Worm (Caenorhabditis elegans) whole organism, L3 larva: ENCODE results near the gene chat-1.

Source experiments
- R02D3.7 ChIP-seq: fragments of 150-350 bp; optimal IDR thresholded peaks from 2 replicates; lab custom pipeline; 2014; ENCODE audit warnings: missing biosample characterization, missing genetic modification characterization
- ZK546.5 ChIP-seq: sonication (generic microtip); optimal IDR thresholded peaks from 2 replicates; lab custom pipeline; 2017; ENCODE audit warnings: missing biosample characterization, missing genetic modification characterization
- aly-2 ChIP-seq: fragments of 150-350 bp; optimal IDR thresholded peaks from 2 replicates; lab custom pipeline; 2014; ENCODE audit warnings: missing biosample characterization, missing genetic modification characterization
- ama-1 ChIP-seq: fragments of 150-350 bp; optimal IDR thresholded peaks from 2 replicates; lab custom pipeline; 2018
- ceh-28 ChIP-seq: fragments of 150-350 bp; optimal IDR thresholded peaks from 2 replicates; lab custom pipeline; 2014; ENCODE audit warnings: missing biosample characterization, missing genetic modification reagents, missing genetic modification characterization
- ceh-82 ChIP-seq: fragments of 150-350 bp; optimal IDR thresholded peaks from 2 replicates; lab custom pipeline; 2014; ENCODE audit warnings: missing biosample characterization, missing genetic modification characterization
- daf-12 ChIP-seq: fragments of 150-350 bp; optimal IDR thresholded peaks from 2 replicates; lab custom pipeline; 2014; ENCODE audit warnings: missing biosample characterization, missing genetic modification reagents, missing genetic modification characterization
- egl-5 ChIP-seq: fragments of 150-350 bp; optimal IDR thresholded peaks from 2 replicates; lab custom pipeline; 2017; ENCODE audit warnings: missing biosample characterization, missing genetic modification reagents, missing genetic modification characterization, inconsistent platforms
- elt-1 ChIP-seq: fragments of 150-350 bp; optimal IDR thresholded peaks from 2 replicates; lab custom pipeline; 2014; ENCODE audit warnings: missing biosample characterization, missing genetic modification characterization
- elt-2 ChIP-seq: sonication (generic microtip); optimal IDR thresholded peaks from 2 replicates; lab custom pipeline; 2016; ENCODE audit warnings: missing genetic modification reagents, mild to moderate bottlenecking, missing genetic modification characterization, missing compliant biosample characterization
- elt-3 ChIP-seq, 3 experiments: fragments of 150-350 bp in 1 of 3; sonication (generic microtip) in 2 of 3; optimal IDR thresholded peaks; 2 replicates in 2 of 3; 4 replicates in 1 of 3; lab custom pipeline; 2014 to 2017; ENCODE audit warnings: missing biosample characterization in 3 of 3, missing genetic modification characterization in 3 of 3
- eor-1 ChIP-seq, 2 experiments: fragments of 150-350 bp; optimal IDR thresholded peaks; 2 replicates each; lab custom pipeline; 2014 to 2018; ENCODE audit warnings: missing biosample characterization in 2 of 2, missing genetic modification characterization in 2 of 2
- fkh-10 ChIP-seq: sonication (generic microtip); optimal IDR thresholded peaks from 2 replicates; lab custom pipeline; 2017; ENCODE audit warnings: missing biosample characterization, missing genetic modification reagents, missing genetic modification characterization
- fkh-2 ChIP-seq: fragments of 150-350 bp; optimal IDR thresholded peaks from 2 replicates; lab custom pipeline; 2014; ENCODE audit warnings: missing biosample characterization, missing genetic modification reagents, missing genetic modification characterization
- hmg-11 ChIP-seq: sonication (generic microtip); optimal IDR thresholded peaks from 2 replicates; lab custom pipeline; 2016; ENCODE audit warnings: missing genetic modification characterization, missing compliant biosample characterization
- jun-1 ChIP-seq: fragments of 150-350 bp; optimal IDR thresholded peaks from 2 replicates; lab custom pipeline; 2014; ENCODE audit warnings: missing biosample characterization, missing genetic modification reagents, missing genetic modification characterization
- lin-15B ChIP-seq: fragments of 150-350 bp; optimal IDR thresholded peaks from 2 replicates; lab custom pipeline; 2014; ENCODE audit warnings: missing biosample characterization, missing genetic modification characterization
- lin-39 ChIP-seq: fragments of 150-350 bp; optimal IDR thresholded peaks from 2 replicates; lab custom pipeline; 2018; ENCODE audit warnings: missing biosample characterization, missing genetic modification reagents, missing genetic modification characterization
- lsy-12 ChIP-seq: sonication (generic microtip); optimal IDR thresholded peaks from 2 replicates; lab custom pipeline; 2016; ENCODE audit warnings: mild to moderate bottlenecking, missing genetic modification characterization, missing compliant biosample characterization
- mdl-1 ChIP-seq: fragments of 150-350 bp; optimal IDR thresholded peaks from 2 replicates; lab custom pipeline; 2014; ENCODE audit warnings: missing biosample characterization, missing genetic modification characterization
- mml-1 ChIP-seq: fragments of 150-350 bp; sonication (generic microtip); optimal IDR thresholded peaks from 3 replicates; lab custom pipeline; 2014; ENCODE audit warnings: missing biosample characterization, missing genetic modification characterization
- nfya-1 ChIP-seq: sonication (generic microtip); optimal IDR thresholded peaks from 2 replicates; lab custom pipeline; 2017; ENCODE audit warnings: missing genetic modification characterization, mild to moderate bottlenecking, missing compliant biosample characterization, antibody characterized with exemption, moderate library complexity; ENCODE audit not compliant: insufficient read depth
- nhr-11 ChIP-seq: fragments of 150-350 bp; optimal IDR thresholded peaks from 2 replicates; lab custom pipeline; 2014; ENCODE audit warnings: missing biosample characterization, missing genetic modification characterization
- nhr-23 ChIP-seq: fragments of 150-350 bp; optimal IDR thresholded peaks from 2 replicates; lab custom pipeline; 2014; ENCODE audit warnings: missing biosample characterization, missing genetic modification reagents, missing genetic modification characterization
- nhr-237 ChIP-seq: fragments of 150-350 bp; optimal IDR thresholded peaks from 2 replicates; lab custom pipeline; 2014; ENCODE audit warnings: missing biosample characterization, missing genetic modification characterization
- nhr-25 ChIP-seq: sonication (generic microtip); optimal IDR thresholded peaks from 2 replicates; lab custom pipeline; 2017; ENCODE audit warnings: missing biosample characterization, missing genetic modification characterization
- nhr-43 ChIP-seq: sonication (generic microtip); optimal IDR thresholded peaks from 2 replicates; lab custom pipeline; 2016; ENCODE audit warnings: mild to moderate bottlenecking, missing genetic modification characterization, missing compliant biosample characterization; ENCODE audit not compliant: poor library complexity, severe bottlenecking
- nhr-67 ChIP-seq: fragments of 150-350 bp; optimal IDR thresholded peaks from 2 replicates; lab custom pipeline; 2014; ENCODE audit warnings: missing biosample characterization, missing genetic modification characterization
- nhr-76 ChIP-seq: fragments of 150-350 bp; sonication (generic microtip); optimal IDR thresholded peaks from 5 replicates; lab custom pipeline; 2014; ENCODE audit warnings: missing biosample characterization, missing genetic modification characterization
- nhr-77 ChIP-seq: fragments of 150-350 bp; optimal IDR thresholded peaks from 2 replicates; lab custom pipeline; 2014; ENCODE audit warnings: missing biosample characterization, missing genetic modification characterization
- pha-4 ChIP-seq: fragments of 150-350 bp; optimal IDR thresholded peaks from 2 replicates; lab custom pipeline; 2014; ENCODE audit warnings: missing biosample characterization, missing genetic modification reagents, missing genetic modification characterization
- pqm-1 ChIP-seq: fragments of 150-350 bp; optimal IDR thresholded peaks from 2 replicates; lab custom pipeline; 2017; ENCODE audit warnings: missing biosample characterization, missing genetic modification characterization, inconsistent platforms
- sea-2 ChIP-seq: fragments of 150-350 bp; sonication (generic microtip); optimal IDR thresholded peaks from 4 replicates; lab custom pipeline; 2014; ENCODE audit warnings: missing biosample characterization, missing genetic modification reagents, missing genetic modification characterization
- snpc-4 ChIP-seq: fragments of 150-350 bp; optimal IDR thresholded peaks from 2 replicates; lab custom pipeline; 2014; ENCODE audit warnings: missing biosample characterization, missing genetic modification characterization
- unc-39 ChIP-seq: sonication (generic microtip); optimal IDR thresholded peaks from 4 replicates; lab custom pipeline; 2017; ENCODE audit warnings: missing biosample characterization, missing genetic modification characterization
- zag-1 ChIP-seq: fragments of 150-350 bp; optimal IDR thresholded peaks from 2 replicates; lab custom pipeline; 2014; ENCODE audit warnings: missing biosample characterization, missing genetic modification characterization
- ztf-11 ChIP-seq: fragments of 150-350 bp; optimal IDR thresholded peaks from 2 replicates; lab custom pipeline; 2014; ENCODE audit warnings: missing biosample characterization, missing genetic modification characterization
- ztf-4 ChIP-seq: fragments of 150-350 bp; optimal IDR thresholded peaks from 2 replicates; lab custom pipeline; 2014; ENCODE audit warnings: missing biosample characterization, missing genetic modification characterization

Gene chat-1

DNA sequence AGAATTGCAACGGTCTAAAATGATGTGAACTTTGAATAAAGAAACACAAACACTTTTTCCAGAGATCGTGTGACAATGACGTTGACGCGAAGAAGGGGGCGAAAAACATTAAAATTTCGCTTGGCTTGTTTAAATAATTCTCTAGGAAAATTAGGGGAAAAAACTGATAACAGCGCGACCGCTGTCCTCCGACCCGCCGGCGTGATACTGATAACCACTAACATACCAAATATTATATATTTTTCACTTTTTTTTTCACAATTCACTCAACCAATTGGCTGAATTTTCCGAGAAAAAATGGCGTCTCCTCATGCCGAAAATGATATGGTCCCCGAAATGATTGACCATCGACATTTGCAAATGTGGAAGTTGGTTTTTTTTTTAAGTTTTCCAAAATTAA is 2.7 kb downstream of the chat-1 start:
- no peak for TF ChIP-seq elt-1 (tag; lab: Kevin White, UChicago)
- TF ChIP-seq ceh-28 (tag; lab: Kevin White, UChicago): no peak
- TF ChIP-seq aly-2 (tag; lab: Kevin White, UChicago): no peak
- no peak for TF ChIP-seq nhr-237 (tag; lab: Kevin White, UChicago)
- no peak for TF ChIP-seq mdl-1 (tag; lab: Kevin White, UChicago)
- no peak for TF ChIP-seq nhr-67 (tag; lab: Kevin White, UChicago)
- no peak for TF ChIP-seq ztf-11 (tag; lab: Kevin White, UChicago)
- no peak for TF ChIP-seq lin-15B
- peak; percentile 5 for TF ChIP-seq nhr-23
- TF ChIP-seq nhr-43 (tag; lab: Kevin White, UChicago): peak; percentile 57
- TF ChIP-seq ceh-82: no peak
- TF ChIP-seq fkh-10: no peak
- no peak for TF ChIP-seq hmg-11 (tag; lab: Kevin White, UChicago)
- TF ChIP-seq unc-39 (tag; lab: Kevin White, UChicago): no peak
- TF ChIP-seq ama-1 (lab: Kevin White, UChicago): peak; percentile 13
- TF ChIP-seq eor-1 (tag; optimal IDR thresholded peaks at IDR 0.05; lab: Kevin White, UChicago): no peak
- no peak for TF ChIP-seq egl-5 (tag; lab: Kevin White, UChicago)
- no peak for TF ChIP-seq ZK546.5 (tag; lab: Kevin White, UChicago)
- TF ChIP-seq pqm-1 (tag; lab: Kevin White, UChicago): peak; percentile 88
- TF ChIP-seq pha-4 (tag; lab: Kevin White, UChicago): peak; percentile 38
- TF ChIP-seq sea-2 (GFP tag; lab: Kevin White, UChicago): no peak
- no peak for TF ChIP-seq jun-1 (tag; lab: Kevin White, UChicago)
- TF ChIP-seq fkh-2: no peak
- TF ChIP-seq elt-2: peak; percentile 86
- no peak for TF ChIP-seq daf-12 (tag; lab: Kevin White, UChicago)

DNA sequence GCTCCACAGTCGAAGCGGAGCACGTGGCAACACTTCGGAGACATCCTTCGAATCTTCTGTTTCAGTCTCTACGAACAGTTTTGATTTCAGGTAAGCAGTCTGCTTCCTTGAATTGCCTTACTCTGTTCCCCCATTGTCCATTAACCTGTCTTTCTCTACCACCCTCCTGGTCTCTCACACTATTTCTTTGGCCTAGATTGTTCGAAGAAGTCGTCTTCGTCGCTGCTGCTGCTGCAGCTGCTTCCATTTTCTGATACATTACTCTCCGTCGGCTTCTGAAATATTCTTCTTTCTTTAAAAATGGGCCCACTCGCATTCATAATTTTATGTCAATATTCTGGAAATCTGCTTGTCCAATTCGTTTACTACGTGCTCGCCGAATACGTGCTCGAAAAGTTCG is 4.4 kb downstream of the chat-1 start, which contains the start of gene R08C7.1:
R08C7.1 (plus strand) TSS at position 301 of the 400 bp plus-strand sequence.
- TF ChIP-seq nhr-23 (peak; percentile 6), lsy-12 (no peak), nhr-11 (tag; lab: Kevin White, UChicago) (no peak)

DNA sequence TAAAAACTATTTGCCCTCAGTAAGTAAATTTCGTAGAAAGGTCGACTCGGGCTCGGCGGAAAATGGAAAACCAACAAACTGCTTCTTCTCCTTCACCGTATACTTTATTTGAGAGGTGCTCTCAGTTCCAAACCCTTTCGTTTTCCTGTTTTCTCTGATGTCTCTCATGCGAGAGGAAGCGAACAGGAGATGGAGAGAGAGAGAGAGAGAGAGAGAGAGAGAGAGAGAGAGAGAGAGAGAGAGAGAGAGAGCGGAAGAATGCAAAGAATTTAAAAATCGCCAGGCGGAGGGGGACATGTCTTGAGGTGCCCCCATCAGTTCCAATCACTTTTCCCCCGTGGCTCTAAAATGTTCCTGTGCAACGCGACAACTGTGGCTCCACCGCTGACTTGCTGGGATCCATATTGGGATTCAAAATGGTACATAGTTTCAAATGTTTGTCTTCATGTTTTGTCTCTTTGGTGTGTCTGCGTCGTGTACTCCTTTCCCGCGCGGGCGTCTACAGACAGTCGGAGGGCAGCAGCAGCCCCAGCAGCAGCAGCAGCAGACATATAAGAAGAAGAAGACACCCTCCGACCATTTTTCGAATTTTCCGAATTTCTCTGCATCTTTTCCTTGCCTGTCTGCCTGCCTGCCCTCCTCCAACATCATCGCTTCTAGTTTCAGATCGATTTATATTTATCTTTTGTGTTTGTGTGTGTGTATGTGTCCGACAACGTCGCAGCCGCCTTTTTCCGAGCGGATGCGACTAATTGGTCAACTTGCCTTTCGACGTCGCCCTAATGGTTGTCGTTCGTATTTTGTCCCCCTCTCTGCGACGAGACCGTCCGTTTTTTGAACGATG is 7.4 kb downstream of the chat-1 start, which contains the start of gene R08C7.11:
R08C7.11 (minus strand) TSS at position 608 of the 844 bp plus-strand sequence.
- peak; percentile 31 for TF ChIP-seq lin-39 (tag; lab: Kevin White, UChicago)
- peak; percentile 1 for TF ChIP-seq snpc-4 (tag; lab: Kevin White, UChicago)
- no peak for TF ChIP-seq mml-1 (tag; lab: Kevin White, UChicago)
- TF ChIP-seq nhr-23: peak; percentile 68
- TF ChIP-seq pqm-1 (tag; lab: Kevin White, UChicago): no peak
- no peak for TF ChIP-seq lsy-12
- no peak for TF ChIP-seq zag-1 (tag; lab: Kevin White, UChicago)
- peak; percentile 23 for TF ChIP-seq nhr-43 (tag; lab: Kevin White, UChicago)
- no peak for TF ChIP-seq ztf-4
- TF ChIP-seq ceh-28 (tag; lab: Kevin White, UChicago): peak; percentile 34
- TF ChIP-seq pha-4 (tag; lab: Kevin White, UChicago): peak; percentile 67
- peak; percentile 14 for TF ChIP-seq elt-2
- peak; percentile 78 for TF ChIP-seq nhr-25
- TF ChIP-seq nhr-76: no peak
- peak in 1 of 3 experiments; percentile 17 for TF ChIP-seq elt-3 (tag; optimal IDR thresholded peaks at IDR 0.05; lab: Kevin White, UChicago)
- peak; percentile 33 for TF ChIP-seq nfya-1 (tag; lab: Kevin White, UChicago)

DNA sequence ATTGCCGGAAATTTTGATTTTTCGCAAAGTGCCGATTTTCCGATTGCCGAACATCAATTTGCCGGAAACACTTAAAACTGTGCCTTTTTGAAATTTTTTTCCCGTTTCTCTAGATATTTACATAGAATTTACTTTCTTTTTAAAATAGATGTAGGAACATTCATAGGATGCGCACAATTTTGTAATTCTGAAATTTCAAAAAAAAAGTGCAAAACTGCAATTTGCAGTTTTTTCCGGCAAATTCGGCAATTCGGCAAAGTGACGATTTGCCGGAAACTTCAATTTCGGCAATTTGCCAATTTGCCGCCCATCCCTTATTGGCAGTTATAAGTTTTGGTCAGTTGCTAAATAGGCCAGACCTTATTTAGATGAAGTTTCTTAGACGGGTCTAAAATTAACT is 9.5 kb downstream of the chat-1 start:
- no peak for TF ChIP-seq nfya-1 (tag; lab: Kevin White, UChicago)
- TF ChIP-seq fkh-2: no peak
- no peak for TF ChIP-seq ztf-11 (tag; lab: Kevin White, UChicago)
- no peak for TF ChIP-seq nhr-23
- TF ChIP-seq unc-39 (tag; lab: Kevin White, UChicago): no peak
- TF ChIP-seq R02D3.7 (tag; lab: Kevin White, UChicago): no peak
- no peak for TF ChIP-seq nhr-77 (tag; lab: Kevin White, UChicago)
- no peak for TF ChIP-seq nhr-67 (tag; lab: Kevin White, UChicago)
- TF ChIP-seq zag-1 (tag; lab: Kevin White, UChicago): no peak
